Worm (Caenorhabditis elegans) whole organism, L2 larva: ENCODE data around the gene pgl-2.

ENCODE experiments used
- C34F6.9 ChIP-seq: fragments of 150-350 bp; optimal IDR thresholded peaks from 2 replicates; lab custom pipeline; 2014; ENCODE audit warnings: missing biosample characterization, missing genetic modification characterization
- Y55F3AM.14 ChIP-seq: fragments of 200-800 bp; sonication (Bioruptor generic); optimal IDR thresholded peaks from 2 replicates; lab custom pipeline; 2018; ENCODE audit warnings: mild to moderate bottlenecking, missing genetic modification characterization, missing compliant biosample characterization
- alr-1 ChIP-seq: fragments of 150-350 bp; optimal IDR thresholded peaks from 2 replicates; lab custom pipeline; 2014; ENCODE audit warnings: missing biosample characterization, missing genetic modification characterization
- aly-2 ChIP-seq: fragments of 150-350 bp; optimal IDR thresholded peaks from 2 replicates; lab custom pipeline; 2014; ENCODE audit warnings: missing biosample characterization, missing genetic modification characterization
- ama-1 ChIP-seq: fragments of 150-350 bp; optimal IDR thresholded peaks from 2 replicates; lab custom pipeline; 2018; ENCODE audit warnings: inconsistent platforms
- blmp-1 ChIP-seq: sonication (generic microtip); optimal IDR thresholded peaks from 2 replicates; lab custom pipeline; 2017; ENCODE audit warnings: missing genetic modification characterization, mild to moderate bottlenecking, missing compliant biosample characterization, antibody characterized with exemption, moderate library complexity; ENCODE audit not compliant: insufficient read depth
- crh-2 ChIP-seq: sonication (generic microtip); optimal IDR thresholded peaks from 2 replicates; lab custom pipeline; 2017; ENCODE audit warnings: missing biosample characterization, missing genetic modification characterization
- dmd-4 ChIP-seq: sonication (generic microtip); optimal IDR thresholded peaks from 2 replicates; lab custom pipeline; 2017; ENCODE audit warnings: missing biosample characterization, missing genetic modification characterization
- egl-27 ChIP-seq: sonication (generic microtip); optimal IDR thresholded peaks from 3 replicates; lab custom pipeline; 2017; ENCODE audit warnings: missing biosample characterization, missing genetic modification reagents, missing genetic modification characterization
- elt-1 ChIP-seq: fragments of 150-350 bp; optimal IDR thresholded peaks from 2 replicates; lab custom pipeline; 2014; ENCODE audit warnings: missing biosample characterization, missing genetic modification characterization
- fos-1 ChIP-seq: fragments of 150-350 bp; optimal IDR thresholded peaks from 2 replicates; lab custom pipeline; 2014; ENCODE audit warnings: missing biosample characterization, missing genetic modification characterization
- lin-11 ChIP-seq: fragments of 150-350 bp; sonication (generic microtip); optimal IDR thresholded peaks from 2 replicates; lab custom pipeline; 2014; ENCODE audit warnings: missing biosample characterization, missing genetic modification characterization, inconsistent platforms, mixed read lengths
- lsy-2 ChIP-seq, 2 experiments: fragments of 150-350 bp in 1 of 2; sonication (generic microtip) in 1 of 2; optimal IDR thresholded peaks; 2 replicates each; lab custom pipeline; 2014 to 2017; ENCODE audit warnings: missing biosample characterization in 2 of 2, missing genetic modification characterization in 2 of 2
- mab-5 ChIP-seq: fragments of 150-350 bp; optimal IDR thresholded peaks from 2 replicates; lab custom pipeline; 2014; ENCODE audit warnings: missing biosample characterization, missing genetic modification characterization
- mbf-1 ChIP-seq: sonication (generic microtip); optimal IDR thresholded peaks from 2 replicates; lab custom pipeline; 2017; ENCODE audit warnings: missing biosample characterization, missing genetic modification characterization
- nhr-10 ChIP-seq: sonication (generic microtip); optimal IDR thresholded peaks from 2 replicates; lab custom pipeline; 2017; ENCODE audit warnings: missing biosample characterization, missing genetic modification characterization
- nhr-11 ChIP-seq: fragments of 150-350 bp; optimal IDR thresholded peaks from 2 replicates; lab custom pipeline; 2014; ENCODE audit warnings: missing biosample characterization, missing genetic modification characterization
- nhr-12 ChIP-seq: fragments of 150-350 bp; optimal IDR thresholded peaks from 2 replicates; lab custom pipeline; 2014; ENCODE audit warnings: missing biosample characterization, missing genetic modification characterization
- nhr-21 ChIP-seq: fragments of 150-350 bp; optimal IDR thresholded peaks from 2 replicates; lab custom pipeline; 2014; ENCODE audit warnings: missing biosample characterization, missing genetic modification characterization
- nhr-23 ChIP-seq: fragments of 150-350 bp; optimal IDR thresholded peaks from 2 replicates; lab custom pipeline; 2014; ENCODE audit warnings: missing biosample characterization, missing genetic modification reagents, missing genetic modification characterization
- nhr-237 ChIP-seq: fragments of 150-350 bp; optimal IDR thresholded peaks from 2 replicates; lab custom pipeline; 2014; ENCODE audit warnings: missing biosample characterization, missing genetic modification characterization
- nhr-6 ChIP-seq: fragments of 150-350 bp; optimal IDR thresholded peaks from 2 replicates; lab custom pipeline; 2014; ENCODE audit warnings: missing biosample characterization, missing genetic modification characterization
- peb-1 ChIP-seq: fragments of 150-350 bp; optimal IDR thresholded peaks from 2 replicates; lab custom pipeline; 2014; ENCODE audit warnings: missing biosample characterization, missing genetic modification characterization
- sem-4 ChIP-seq: fragments of 150-350 bp; optimal IDR thresholded peaks from 2 replicates; lab custom pipeline; 2014; ENCODE audit warnings: missing biosample characterization, missing genetic modification reagents, missing genetic modification characterization
- skn-1 ChIP-seq: sonication (generic microtip); optimal IDR thresholded peaks from 2 replicates; lab custom pipeline; 2017; ENCODE audit warnings: missing biosample characterization, missing genetic modification characterization
- sma-9 ChIP-seq, 2 experiments: fragments of 150-350 bp in 1 of 2; sonication (generic microtip) in 1 of 2; optimal IDR thresholded peaks; 2 replicates each; lab custom pipeline; 2014 to 2016; ENCODE audit warnings: missing genetic modification characterization in 2 of 2, mild to moderate bottlenecking in 1 of 2, missing biosample characterization in 1 of 2, missing compliant biosample characterization in 1 of 2, missing genetic modification reagents in 1 of 2, moderate library complexity in 1 of 2
- snpc-4 ChIP-seq: fragments of 150-350 bp; optimal IDR thresholded peaks from 2 replicates; lab custom pipeline; 2014; ENCODE audit warnings: missing biosample characterization, missing genetic modification characterization
- unc-55 ChIP-seq: fragments of 150-350 bp; sonication (generic microtip); optimal IDR thresholded peaks from 3 replicates; lab custom pipeline; 2014; ENCODE audit warnings: missing biosample characterization, missing genetic modification reagents, missing genetic modification characterization
- unc-62 ChIP-seq: fragments of 150-350 bp; optimal IDR thresholded peaks from 2 replicates; lab custom pipeline; 2014; ENCODE audit warnings: missing biosample characterization, missing genetic modification reagents, missing genetic modification characterization
- ztf-11 ChIP-seq: sonication (generic microtip); optimal IDR thresholded peaks from 2 replicates; lab custom pipeline; 2017; ENCODE audit warnings: missing biosample characterization, missing genetic modification characterization
- ztf-4 ChIP-seq: fragments of 150-350 bp; optimal IDR thresholded peaks from 2 replicates; lab custom pipeline; 2014; ENCODE audit warnings: missing biosample characterization, missing genetic modification characterization

pgl-2 gene

ce11 chrIII:8674980-8675485, at the start of gene pgl-2:
Gene pgl-2, minus strand, starts transcription at chrIII:8675435.
- TF ChIP-seq nhr-10 (tag; lab: Kevin White, UChicago) (no peak), lsy-2 (tag; optimal IDR thresholded peaks at IDR 0.05; lab: Kevin White, UChicago) (peak in 1 of 2 experiments; percentile 2)

DNA sequence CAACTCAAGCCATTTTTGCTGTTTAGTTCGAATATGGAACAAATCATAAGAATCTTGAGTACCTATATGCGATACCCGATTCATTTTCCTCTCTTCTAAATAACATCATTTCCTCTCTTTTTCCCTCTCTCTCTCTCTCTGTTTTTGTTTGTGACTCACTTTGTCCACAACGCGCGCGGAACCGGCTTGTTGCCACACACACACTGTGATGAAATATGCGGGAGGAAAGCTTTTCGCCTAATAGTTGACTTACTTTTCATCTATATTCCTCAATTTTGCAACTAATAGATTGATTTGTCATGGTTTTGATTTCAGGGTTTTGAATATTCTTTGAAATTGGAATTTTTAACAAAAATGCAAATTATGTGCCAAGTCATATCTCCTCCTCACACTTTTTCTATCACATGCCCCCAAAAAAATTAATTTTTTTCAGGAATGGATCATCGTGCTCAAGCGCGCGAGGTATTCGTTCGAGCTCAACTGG, 44.6 kb upstream of the pgl-2 start, which contains the start of gene hipr-1:
Gene hipr-1 (plus strand): TSS at position 434 of the 484 bp plus-strand sequence.
- TF ChIP-seq unc-55 (GFP tag; lab: Kevin White, UChicago) (peak; percentile 12), fos-1 (tag; lab: Kevin White, UChicago) (peak; percentile 9), aly-2 (tag; lab: Kevin White, UChicago) (no peak)

DNA sequence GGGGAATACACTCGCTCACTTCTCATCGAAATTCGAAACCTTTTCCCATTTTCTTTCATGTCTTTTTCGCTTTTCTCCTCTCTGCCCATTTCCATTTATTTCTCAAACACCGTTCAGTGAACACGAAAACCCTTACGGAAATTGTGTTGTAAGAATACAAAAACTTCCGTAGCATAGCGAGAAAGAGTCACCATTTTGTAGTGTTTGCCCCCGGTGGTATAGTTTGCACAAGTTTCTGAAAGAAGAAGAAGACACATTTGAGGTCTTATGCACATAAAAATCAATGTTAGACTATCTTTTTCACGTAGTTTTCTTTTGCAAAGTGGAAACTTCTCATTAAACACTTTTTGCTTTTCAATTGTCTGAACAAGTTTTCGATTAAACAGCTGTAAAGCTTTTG, 43.9 kb upstream of the pgl-2 start:
- TF ChIP-seq C34F6.9 (tag; lab: Kevin White, UChicago) (no peak), lsy-2 (tag; optimal IDR thresholded peaks at IDR 0.05; lab: Kevin White, UChicago) (no peak), snpc-4 (tag; lab: Kevin White, UChicago) (no peak), blmp-1 (no peak)

DNA sequence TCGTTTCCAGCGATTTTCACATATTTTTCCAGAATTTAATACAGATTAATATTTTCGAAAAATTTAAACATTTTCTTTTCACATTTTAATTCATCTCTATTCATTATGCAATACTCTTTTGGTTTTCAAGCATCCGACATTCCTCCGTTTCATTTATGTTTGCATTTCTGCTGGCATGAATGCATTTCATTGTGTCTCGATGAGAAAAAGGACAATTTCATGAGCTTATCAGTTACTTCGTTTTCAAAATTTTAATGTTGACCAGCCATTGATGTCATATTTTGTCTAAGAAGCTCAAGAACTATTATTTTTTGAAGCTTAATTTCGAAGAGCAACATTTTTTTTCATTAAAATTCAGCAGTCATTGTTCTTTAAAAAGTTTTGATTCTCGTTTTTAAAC, 43.4 kb upstream of the pgl-2 start:
- TF ChIP-seq ama-1 (lab: Kevin White, UChicago) (no peak), fos-1 (tag; lab: Kevin White, UChicago) (peak; percentile 47)
- TF ChIP-seq, all 48 proteins: peak for 1

ce11 chrIII:8717231-8717694, 42.0 kb upstream of the pgl-2 start, which contains the start of gene mrpl-11:
Gene mrpl-11, plus strand, starts transcription at chrIII:8717644.
- TF ChIP-seq mab-5 (tag; lab: Kevin White, UChicago) (no peak), elt-1 (tag; lab: Kevin White, UChicago) (no peak), sem-4 (tag; lab: Kevin White, UChicago) (no peak), nhr-237 (no peak), Y55F3AM.14 (no peak), peb-1 (tag; lab: Kevin White, UChicago) (no peak), sma-9 (GFP tag; optimal IDR thresholded peaks at IDR 0.05; lab: Kevin White, UChicago) (no peak), sma-9 (tag; optimal IDR thresholded peaks at IDR 0.05; lab: Kevin White, UChicago) (no peak), snpc-4 (tag; lab: Kevin White, UChicago) (no peak), aly-2 (tag; lab: Kevin White, UChicago) (no peak), dmd-4 (tag; lab: Kevin White, UChicago) (no peak), lsy-2 (tag; optimal IDR thresholded peaks at IDR 0.05; lab: Kevin White, UChicago) (peak in 1 of 2 experiments; percentile 9), nhr-6 (tag; lab: Kevin White, UChicago) (no peak), unc-62 (GFP tag; lab: Kevin White, UChicago) (no peak), unc-55 (GFP tag; lab: Kevin White, UChicago) (peak; percentile 30), nhr-23 (tag; lab: Kevin White, UChicago) (no peak), nhr-11 (tag; lab: Kevin White, UChicago) (no peak)
- TF ChIP-seq, all 48 proteins: peak for 2

DNA sequence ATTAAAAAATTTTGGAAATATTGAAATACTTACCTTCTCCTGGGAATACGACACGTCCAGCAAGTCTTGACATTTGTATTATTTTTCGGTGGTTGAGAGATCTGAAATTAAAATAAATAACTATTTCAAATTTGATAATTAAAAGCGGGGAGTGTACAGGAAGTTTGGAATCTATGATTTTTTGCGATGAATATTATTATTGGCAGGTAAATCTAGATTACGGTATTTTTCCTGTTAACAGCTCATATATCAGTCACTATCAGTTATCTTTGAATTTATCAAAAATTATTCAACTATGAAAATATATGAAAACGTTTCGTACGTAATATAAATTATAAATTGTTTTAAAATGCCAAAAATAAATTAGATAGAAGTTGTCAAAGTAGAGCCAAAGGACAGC, 40.8 kb upstream of the pgl-2 start, which contains the start of gene B0303.14:
Gene B0303.14 (minus strand): TSS at position 101 of the 400 bp plus-strand sequence.
- TF ChIP-seq mbf-1 (tag; lab: Kevin White, UChicago) (no peak), fos-1 (tag; lab: Kevin White, UChicago) (no peak), nhr-21 (tag; lab: Kevin White, UChicago) (no peak), nhr-6 (tag; lab: Kevin White, UChicago) (no peak), nhr-237 (no peak), alr-1 (tag; lab: Kevin White, UChicago) (no peak)
- TF ChIP-seq, all 48 proteins: peak for 0

- TF ChIP-seq ztf-11 (no peak), skn-1 (tag; lab: Kevin White, UChicago) (no peak), unc-62 (GFP tag; lab: Kevin White, UChicago) (no peak), C34F6.9 (tag; lab: Kevin White, UChicago) (no peak), lin-11 (no peak), ztf-4 (no peak), nhr-11 (tag; lab: Kevin White, UChicago) (no peak), crh-2 (no peak), nhr-6 (tag; lab: Kevin White, UChicago) (no peak), egl-27 (tag; lab: Kevin White, UChicago) (no peak), mab-5 (tag; lab: Kevin White, UChicago) (no peak), nhr-12 (tag; lab: Kevin White, UChicago) (no peak)
- TF ChIP-seq, all 48 proteins: peak for 0
Measured at ce11 chrIII:8712968-8713367, 37.7 kb upstream of the pgl-2 start.
